Worm (Caenorhabditis elegans) whole organism, L3 larva: ENCODE measurements around the gene B0198.2.
A peak's percentile ranks its signal among the peaks of the same experiment; 100 is the strongest.

Experiments used
- nfya-1 ChIP-seq: sonication (generic microtip); optimal IDR thresholded peaks from 2 replicates; lab custom pipeline; 2017; ENCODE audit warnings: missing genetic modification characterization, mild to moderate bottlenecking, missing compliant biosample characterization, antibody characterized with exemption, moderate library complexity; ENCODE audit not compliant: insufficient read depth
- nhr-23 ChIP-seq: fragments of 150-350 bp; optimal IDR thresholded peaks from 2 replicates; lab custom pipeline; 2014; ENCODE audit warnings: missing biosample characterization, missing genetic modification reagents, missing genetic modification characterization
- nhr-25 ChIP-seq: sonication (generic microtip); optimal IDR thresholded peaks from 2 replicates; lab custom pipeline; 2017; ENCODE audit warnings: missing biosample characterization, missing genetic modification characterization
- nhr-43 ChIP-seq: sonication (generic microtip); optimal IDR thresholded peaks from 2 replicates; lab custom pipeline; 2016; ENCODE audit warnings: mild to moderate bottlenecking, missing genetic modification characterization, missing compliant biosample characterization; ENCODE audit not compliant: poor library complexity, severe bottlenecking
- sea-2 ChIP-seq: fragments of 150-350 bp; sonication (generic microtip); optimal IDR thresholded peaks from 4 replicates; lab custom pipeline; 2014; ENCODE audit warnings: missing biosample characterization, missing genetic modification reagents, missing genetic modification characterization

Gene B0198.2

DNA sequence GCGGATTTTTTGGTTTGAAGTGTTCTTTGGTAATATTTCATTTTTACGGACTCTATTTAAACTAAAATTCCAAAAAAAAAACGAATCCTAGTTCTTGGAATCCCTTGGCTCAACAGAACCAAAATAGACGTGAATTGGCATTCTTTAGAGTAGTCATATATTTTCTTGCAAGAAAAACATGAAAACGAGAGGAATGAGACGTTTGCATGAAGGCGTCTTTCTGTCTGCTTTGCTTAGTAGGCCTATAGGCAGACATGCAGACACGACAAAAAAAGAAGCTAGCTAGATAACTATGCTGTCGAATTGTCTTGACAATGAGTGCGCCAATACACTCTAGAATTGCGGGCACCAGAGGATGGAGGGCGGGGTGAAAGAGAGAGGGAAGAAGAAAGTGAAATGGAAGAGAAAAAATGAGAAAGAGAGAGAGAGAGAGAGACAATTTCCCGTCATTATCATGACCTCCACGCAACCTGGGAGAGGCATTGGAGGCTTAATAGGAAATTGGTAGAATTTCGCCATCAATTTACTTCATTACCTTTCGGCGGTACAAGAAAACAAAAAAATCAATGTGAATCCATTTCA lies 55.1 kb downstream of the B0198.2 start:
- peak; percentile 24 for TF ChIP-seq nhr-23 (tag; lab: Kevin White, UChicago)
- peak; percentile 71 for TF ChIP-seq nhr-25 (tag; lab: Kevin White, UChicago)
- TF ChIP-seq nfya-1, result peak; percentile 43
- no peak for TF ChIP-seq nhr-43 (tag; lab: Kevin White, UChicago)
- no peak for TF ChIP-seq sea-2
